Worm (Caenorhabditis elegans): ENCODE results near the gene F35H12.5.

Gene F35H12.5

ce11 chrX:918097-918496, at the start of gene F35H12.5:
Gene F35H12.5 (plus strand): TSS chrX:918397.
- TF ChIP-seq nhr-2 (tag; optimal IDR thresholded peaks at IDR 0.05), result no peak
- no peak for TF ChIP-seq nhr-76 (tag; optimal IDR thresholded peaks at IDR 0.05)
- no peak for TF ChIP-seq elt-3 (tag; optimal IDR thresholded peaks at IDR 0.05)
- no peak for TF ChIP-seq pha-4 (tag; optimal IDR thresholded peaks at IDR 0.05)
- TF ChIP-seq ceh-43 (GFP tag; optimal IDR thresholded peaks at IDR 0.05), result no peak
- no peak for TF ChIP-seq unc-120 (tag; optimal IDR thresholded peaks at IDR 0.05; ENCODE audit: poor library complexity, severe bottlenecking)
- TF ChIP-seq blmp-1 (tag; optimal IDR thresholded peaks at IDR 0.05), result no peak
- TF ChIP-seq ceh-39 (tag; optimal IDR thresholded peaks at IDR 0.05), result no peak
- no peak for TF ChIP-seq ztf-11 (tag; optimal IDR thresholded peaks at IDR 0.05)
- no peak for TF ChIP-seq M03D4.4 (tag; optimal IDR thresholded peaks at IDR 0.05)

- no peak for TF ChIP-seq mab-5 (tag; optimal IDR thresholded peaks at IDR 0.05)
- peak; percentile 76 for TF ChIP-seq mls-2 (tag; optimal IDR thresholded peaks at IDR 0.05)
- TF ChIP-seq elt-3 (tag; optimal IDR thresholded peaks at IDR 0.05), result no peak
- TF ChIP-seq lin-32 (GFP tag; optimal IDR thresholded peaks at IDR 0.05), result no peak
- peak; percentile 53 for TF ChIP-seq drap-1 (GFP tag; optimal IDR thresholded peaks at IDR 0.05)
- no peak for TF ChIP-seq zip-8 (tag; optimal IDR thresholded peaks at IDR 0.05)
- TF ChIP-seq cnd-1 (tag; optimal IDR thresholded peaks at IDR 0.05), result peak; percentile 67
- TF ChIP-seq snpc-4 (tag; optimal IDR thresholded peaks at IDR 0.05), result no peak
- TF ChIP-seq blmp-1 (tag; optimal IDR thresholded peaks at IDR 0.05), result no peak
- no peak for TF ChIP-seq unc-120 (tag; optimal IDR thresholded peaks at IDR 0.05; ENCODE audit: poor library complexity, severe bottlenecking)
- peak; percentile 17 for TF ChIP-seq lin-13 (tag; optimal IDR thresholded peaks at IDR 0.05)
- peak; percentile 67 for TF ChIP-seq hlh-1 (tag; optimal IDR thresholded peaks at IDR 0.05)
- TF ChIP-seq ceh-43 (GFP tag; optimal IDR thresholded peaks at IDR 0.05), result no peak
- TF ChIP-seq nhr-76 (tag; optimal IDR thresholded peaks at IDR 0.05), result no peak
- no peak for TF ChIP-seq ces-1 (GFP tag; optimal IDR thresholded peaks at IDR 0.05)
- no peak for TF ChIP-seq nhr-12 (tag; optimal IDR thresholded peaks at IDR 0.05)
- peak; percentile 11 for TF ChIP-seq pha-4 (tag; optimal IDR thresholded peaks at IDR 0.05)
- no peak for TF ChIP-seq ceh-39 (tag; optimal IDR thresholded peaks at IDR 0.05)
- peak; percentile 60 for TF ChIP-seq ham-2 (GFP tag; optimal IDR thresholded peaks at IDR 0.05)
- peak; percentile 12 for TF ChIP-seq mep-1 (tag; optimal IDR thresholded peaks at IDR 0.05)
- TF ChIP-seq sem-2 (GFP tag; optimal IDR thresholded peaks at IDR 0.05), result no peak
- TF ChIP-seq nhr-28 (tag; optimal IDR thresholded peaks at IDR 0.05), result no peak
- no peak for TF ChIP-seq nhr-237 (tag; optimal IDR thresholded peaks at IDR 0.05)
- no peak for TF ChIP-seq M03D4.4 (tag; optimal IDR thresholded peaks at IDR 0.05)
- TF ChIP-seq bed-3 (GFP tag; optimal IDR thresholded peaks at IDR 0.05), result no peak
- no peak for TF ChIP-seq unc-62 (GFP tag; optimal IDR thresholded peaks at IDR 0.05)
- TF ChIP-seq flh-1 (GFP tag; optimal IDR thresholded peaks at IDR 0.05), result no peak
- no peak for TF ChIP-seq tbx-8 (GFP tag; optimal IDR thresholded peaks at IDR 0.05)
- no peak for TF ChIP-seq ztf-11 (tag; optimal IDR thresholded peaks at IDR 0.05)
- no peak for TF ChIP-seq unc-39 (tag; optimal IDR thresholded peaks at IDR 0.05)
- no peak for TF ChIP-seq ceh-83 (GFP tag; optimal IDR thresholded peaks at IDR 0.05)
- peak; percentile 13 for TF ChIP-seq sptf-1 (tag; optimal IDR thresholded peaks at IDR 0.05)
- TF ChIP-seq nhr-2 (tag; optimal IDR thresholded peaks at IDR 0.05), result peak; percentile 95
- TF ChIP-seq elt-1 (tag; optimal IDR thresholded peaks at IDR 0.05; ENCODE audit: borderline replicate concordance, insufficient read depth), result no peak
- peak; percentile 4 for TF ChIP-seq lsy-2 (tag; optimal IDR thresholded peaks at IDR 0.05)
Observed at ce11 chrX:871020-871419, 47.2 kb upstream of the F35H12.5 start, which contains the start of gene lgl-1. Gene lgl-1 (minus strand): TSS chrX:871089.

- TF ChIP-seq tbx-8 (GFP tag; optimal IDR thresholded peaks at IDR 0.05) (no peak), unc-39 (tag; optimal IDR thresholded peaks at IDR 0.05) (no peak), bed-3 (GFP tag; optimal IDR thresholded peaks at IDR 0.05) (no peak), elt-1 (tag; optimal IDR thresholded peaks at IDR 0.05; ENCODE audit: borderline replicate concordance, insufficient read depth) (no peak), nhr-76 (tag; optimal IDR thresholded peaks at IDR 0.05) (no peak), sem-2 (GFP tag; optimal IDR thresholded peaks at IDR 0.05) (no peak), cnd-1 (tag; optimal IDR thresholded peaks at IDR 0.05) (no peak), zip-8 (tag; optimal IDR thresholded peaks at IDR 0.05) (no peak), ztf-11 (tag; optimal IDR thresholded peaks at IDR 0.05) (no peak)
Observed at ce11 chrX:871957-872715, 46.1 kb upstream of the F35H12.5 start, which contains the start of gene F56F10.1. Gene F56F10.1 (plus strand): TSS chrX:872603.
